Worm (Caenorhabditis elegans): ENCODE measurements around the gene srbc-70.

DNA sequence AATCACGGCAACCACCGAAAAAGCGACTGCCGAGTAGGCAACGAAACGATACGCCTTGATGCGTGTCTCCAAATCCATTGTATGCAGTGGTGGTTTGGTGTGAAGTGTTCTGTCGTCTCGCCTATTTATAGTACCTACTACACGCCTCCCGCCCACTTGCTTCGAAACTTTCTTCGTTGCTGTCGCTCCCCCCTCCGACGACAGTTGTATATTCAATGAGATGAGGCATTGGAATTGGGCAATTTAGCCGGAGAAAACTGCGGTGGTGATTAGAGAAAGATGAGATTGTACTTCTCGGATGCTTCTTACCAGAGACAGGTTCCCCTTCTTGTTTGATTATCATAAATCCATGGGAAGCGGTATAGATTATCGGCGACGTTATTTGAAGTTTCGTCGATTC is 16.7 kb upstream of the srbc-70 start, which contains the start of gene col-34:
- no peak for TF ChIP-seq zip-2 (tag; optimal IDR thresholded peaks at IDR 0.05)
- TF ChIP-seq aha-1 (tag): no peak
- TF ChIP-seq snpc-4 (tag; optimal IDR thresholded peaks at IDR 0.05): no peak
- TF ChIP-seq nhr-10 (tag; optimal IDR thresholded peaks at IDR 0.05): no peak
- TF ChIP-seq pqm-1 (tag; optimal IDR thresholded peaks at IDR 0.05): no peak
